Fruit fly (Drosophila melanogaster): ENCODE measurements around the gene CG31910.

Gene CG31910

dm6 chr2L:6708997-6709662 is 36.3 kb downstream of the CG31910 start, which contains the start of gene Tsp:
Gene Tsp (minus strand): TSS chr2L:6709086.
- TF ChIP-seq CG1620 (GFP tag; optimal IDR thresholded peaks at IDR 0.05), result no peak
- peak; percentile 33 for TF ChIP-seq Mnt (GFP tag; optimal IDR thresholded peaks at IDR 0.05)

dm6 chr2L:6706368-6706919 is 39.0 kb downstream of the CG31910 start:
- no peak for TF ChIP-seq tj (GFP tag; optimal IDR thresholded peaks at IDR 0.05)

dm6 chr2L:6705081-6705480 is 40.3 kb downstream of the CG31910 start:
- TF ChIP-seq CG11617 (GFP tag; optimal IDR thresholded peaks at IDR 0.05) (no peak), CG7045 (GFP tag; optimal IDR thresholded peaks at IDR 0.05) (no peak), kay (GFP tag; ENCODE audit: borderline replicate concordance) (no peak), CG12768 (GFP tag; optimal IDR thresholded peaks at IDR 0.05) (no peak), cic (GFP tag; optimal IDR thresholded peaks at IDR 0.05) (no peak), pad (GFP tag; optimal IDR thresholded peaks at IDR 0.05) (no peak), CG5204 (GFP tag; optimal IDR thresholded peaks at IDR 0.05) (no peak), bab1 (GFP tag; optimal IDR thresholded peaks at IDR 0.05) (no peak), Hr96 (GFP tag; optimal IDR thresholded peaks at IDR 0.05) (no peak), toe (GFP tag; optimal IDR thresholded peaks at IDR 0.05) (no peak), CG33017 (tag; optimal IDR thresholded peaks at IDR 0.05) (no peak), ovo (GFP tag; optimal IDR thresholded peaks at IDR 0.05) (no peak), CG14711 (tag; optimal IDR thresholded peaks at IDR 0.05) (no peak), Crg-1 (GFP tag; optimal IDR thresholded peaks at IDR 0.05) (no peak), tj (GFP tag; optimal IDR thresholded peaks at IDR 0.05) (no peak), Mnt (GFP tag; optimal IDR thresholded peaks at IDR 0.05) (no peak)

DNA sequence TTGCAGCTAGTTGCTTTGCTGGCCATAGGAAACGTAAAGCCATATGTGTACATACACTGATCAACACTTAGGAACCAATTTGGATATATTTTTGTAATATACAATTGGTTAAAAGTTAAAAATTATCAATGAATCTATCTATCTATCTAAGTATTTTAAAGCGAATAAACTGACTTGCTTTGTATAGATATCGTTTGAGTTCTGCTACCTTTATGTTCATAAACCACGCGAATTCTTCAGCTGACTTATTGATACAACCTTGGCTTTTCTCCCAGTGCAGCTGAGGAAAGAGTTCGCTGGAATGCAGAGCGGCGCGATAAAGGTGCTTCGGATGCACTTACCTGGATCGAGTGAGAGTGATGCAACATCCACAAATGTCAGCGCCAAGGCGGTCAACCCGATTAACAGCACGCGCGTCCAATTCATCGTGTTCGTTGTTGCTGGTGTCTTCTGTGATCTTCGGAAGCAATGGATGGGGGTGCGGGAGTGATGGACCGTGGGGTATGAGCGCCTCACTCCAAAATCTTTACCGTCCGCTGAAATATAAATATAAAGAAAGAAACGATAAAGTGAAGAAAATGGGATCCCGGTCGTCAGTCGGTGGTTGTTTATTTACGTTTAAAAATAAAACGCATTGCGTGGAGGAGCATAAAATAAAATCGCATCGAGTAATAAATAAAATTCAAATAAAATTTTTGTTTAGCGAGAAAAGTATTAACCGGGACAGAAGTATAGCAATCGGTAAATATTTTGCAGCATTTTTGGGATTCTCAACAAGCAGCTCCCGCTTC is 43.8 kb downstream of the CG31910 start:
- no peak for TF ChIP-seq CG1620 (GFP tag; optimal IDR thresholded peaks at IDR 0.05)
- no peak for TF ChIP-seq Hr96 (GFP tag; optimal IDR thresholded peaks at IDR 0.05)
- TF ChIP-seq cic (GFP tag; optimal IDR thresholded peaks at IDR 0.05), result no peak
- no peak for TF ChIP-seq bab1 (GFP tag; optimal IDR thresholded peaks at IDR 0.05)
- TF ChIP-seq toe (GFP tag; optimal IDR thresholded peaks at IDR 0.05), result no peak
- no peak for TF ChIP-seq Crg-1 (GFP tag; optimal IDR thresholded peaks at IDR 0.05)
- no peak for TF ChIP-seq CG11617 (GFP tag; optimal IDR thresholded peaks at IDR 0.05)

DNA sequence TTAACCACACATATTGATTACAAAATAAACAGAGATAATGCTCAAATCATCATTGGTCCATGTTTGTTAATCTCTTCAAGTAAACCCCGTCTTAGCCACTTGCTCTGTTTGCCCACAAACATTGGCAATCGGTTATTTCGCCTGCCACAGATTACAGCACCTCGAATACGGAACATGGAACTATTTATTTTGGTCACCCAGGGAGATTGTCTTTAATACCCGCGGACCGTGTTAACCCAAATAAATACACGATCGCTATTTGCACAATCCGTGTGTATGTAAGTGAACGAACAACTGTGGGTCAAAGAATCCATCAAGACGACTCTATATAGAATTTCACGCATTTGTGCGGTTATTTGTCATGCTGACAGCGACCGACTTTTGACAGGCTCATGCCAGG is 44.7 kb downstream of the CG31910 start:
- TF ChIP-seq CG1620 (GFP tag; optimal IDR thresholded peaks at IDR 0.05) (no peak), CG12768 (GFP tag; optimal IDR thresholded peaks at IDR 0.05) (no peak), CG5204 (GFP tag; optimal IDR thresholded peaks at IDR 0.05) (no peak), Hr96 (GFP tag; optimal IDR thresholded peaks at IDR 0.05) (no peak), tj (GFP tag; optimal IDR thresholded peaks at IDR 0.05) (no peak)

dm6 chr2L:6698387-6698786 is 47.0 kb downstream of the CG31910 start:
- TF ChIP-seq Crg-1 (GFP tag; optimal IDR thresholded peaks at IDR 0.05) (no peak), cic (GFP tag; optimal IDR thresholded peaks at IDR 0.05) (no peak), pad (GFP tag; optimal IDR thresholded peaks at IDR 0.05) (no peak), CG33017 (tag; optimal IDR thresholded peaks at IDR 0.05) (no peak), Mnt (GFP tag; optimal IDR thresholded peaks at IDR 0.05) (no peak), tj (GFP tag; optimal IDR thresholded peaks at IDR 0.05) (no peak), CG5204 (GFP tag; optimal IDR thresholded peaks at IDR 0.05) (no peak), ovo (GFP tag; optimal IDR thresholded peaks at IDR 0.05) (no peak), CG11617 (GFP tag; optimal IDR thresholded peaks at IDR 0.05) (no peak), CG7101 (tag; optimal IDR thresholded peaks at IDR 0.05) (no peak), Clk (GFP tag; optimal IDR thresholded peaks at IDR 0.05) (no peak), kay (GFP tag; ENCODE audit: borderline replicate concordance) (no peak)

- TF ChIP-seq CG7045 (GFP tag; optimal IDR thresholded peaks at IDR 0.05) (no peak), bab1 (GFP tag; optimal IDR thresholded peaks at IDR 0.05) (no peak), CG7101 (tag; optimal IDR thresholded peaks at IDR 0.05) (no peak), CG1620 (GFP tag; optimal IDR thresholded peaks at IDR 0.05) (no peak), Mnt (GFP tag; optimal IDR thresholded peaks at IDR 0.05) (no peak), kay (GFP tag; ENCODE audit: borderline replicate concordance) (no peak), CG33017 (tag; optimal IDR thresholded peaks at IDR 0.05) (no peak), Clk (GFP tag; optimal IDR thresholded peaks at IDR 0.05) (no peak), CG5204 (GFP tag; optimal IDR thresholded peaks at IDR 0.05) (no peak), tj (GFP tag; optimal IDR thresholded peaks at IDR 0.05) (no peak), Crg-1 (GFP tag; optimal IDR thresholded peaks at IDR 0.05) (no peak), Hr96 (GFP tag; optimal IDR thresholded peaks at IDR 0.05) (no peak)
Observed at dm6 chr2L:6696229-6696628, 49.2 kb downstream of the CG31910 start.
